Worm (Caenorhabditis elegans): ENCODE data around the gene T24H7.8.

DNA sequence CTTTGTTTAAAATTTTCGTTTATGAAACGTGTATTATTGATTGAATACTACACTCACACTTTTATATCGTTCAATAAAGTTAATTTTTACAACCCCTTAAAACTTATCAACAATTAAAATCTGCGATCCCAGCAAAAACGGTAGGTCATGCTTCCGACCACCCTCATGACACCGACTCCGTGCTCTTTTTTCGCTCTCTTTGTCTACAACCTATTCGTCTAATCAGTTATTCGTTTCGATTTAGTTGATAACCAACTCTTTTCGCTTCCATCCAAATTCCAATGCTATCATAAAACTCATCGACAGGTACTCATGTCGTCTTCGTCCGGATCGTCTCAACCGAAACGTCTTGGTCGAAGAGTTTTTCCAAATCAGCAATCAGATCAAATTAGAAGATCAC, 41.2 kb downstream of the T24H7.8 start, which contains the start of gene F13H8.1:
- no peak for TF ChIP-seq attf-6 (GFP tag; IDR thresholded peaks at IDR 0.05)
- no peak for TF ChIP-seq C17E4.6 (GFP tag; IDR thresholded peaks at IDR 0.05)
- no peak for TF ChIP-seq die-1 (tag; optimal IDR thresholded peaks at IDR 0.05)
- TF ChIP-seq cebp-2 (GFP tag; IDR thresholded peaks at IDR 0.05), result no peak
- no peak for TF ChIP-seq ceh-100 (GFP tag; IDR thresholded peaks at IDR 0.05)
- no peak for TF ChIP-seq F22D6.2 (tag; optimal IDR thresholded peaks at IDR 0.05)
- no peak for TF ChIP-seq madf-3 (GFP tag; IDR thresholded peaks at IDR 0.05)
